Worm (Caenorhabditis elegans) whole organism, midembryonic: ENCODE results near the gene lips-15.
"Not testable (repeated sequence)": the region's sequence is repeated elsewhere in the genome, so short reads cannot be mapped to it uniquely, and the experiment has no call there.

Experiments
- T22C8.4 ChIP-seq: fragments of 200-800 bp; sonication (Bioruptor generic); IDR thresholded peaks from 2 replicates; pipeline ENCODE4 v1.3.6; 2022; ENCODE audit warnings: missing genetic modification characterization, missing compliant biosample characterization
- cog-1 ChIP-seq: sonication (generic microtip); optimal IDR thresholded peaks from 2 replicates; lab custom pipeline; 2016; ENCODE audit warnings: missing genetic modification characterization, missing compliant biosample characterization
- flt-1 ChIP-seq: fragments of 200-800 bp; sonication (Bioruptor generic); IDR thresholded peaks from 2 replicates; pipeline ENCODE4 v1.3.6; 2022; ENCODE audit warnings: missing genetic modification characterization, missing compliant biosample characterization
- klf-2 ChIP-seq: fragments of 200-800 bp; sonication (Bioruptor generic); conservative IDR thresholded peaks from 2 replicates; pipeline ENCODE4 v1.3.6; 2022; ENCODE audit warnings: missing genetic modification reagents, missing genetic modification characterization, missing compliant biosample characterization
- med-1 ChIP-seq: sonication (generic microtip); optimal IDR thresholded peaks from 2 replicates; lab custom pipeline; 2017; ENCODE audit warnings: missing genetic modification characterization, mild to moderate bottlenecking, missing compliant biosample characterization, antibody characterized with exemption, missing genetic modification reagents; ENCODE audit not compliant: insufficient read depth
- ref-1 ChIP-seq: fragments of 200-800 bp; sonication (Bioruptor generic); conservative IDR thresholded peaks from 2 replicates; pipeline ENCODE4 v1.3.6; 2022; ENCODE audit warnings: missing genetic modification reagents, missing genetic modification characterization, missing compliant biosample characterization
- tab-1 ChIP-seq: fragments of 200-800 bp; sonication (Bioruptor generic); IDR thresholded peaks from 2 replicates; pipeline ENCODE4 v1.3.6; 2022; ENCODE audit warnings: missing genetic modification characterization, missing compliant biosample characterization
- ztf-23 ChIP-seq: fragments of 200-800 bp; sonication (Bioruptor generic); IDR thresholded peaks from 2 replicates; pipeline ENCODE4 v1.3.6; 2022; ENCODE audit warnings: missing genetic modification reagents, missing genetic modification characterization, missing compliant biosample characterization
- ztf-29 ChIP-seq: fragments of 200-800 bp; sonication (Bioruptor generic); IDR thresholded peaks from 2 replicates; pipeline ENCODE4 v1.3.6; 2022; ENCODE audit warnings: missing genetic modification reagents, missing genetic modification characterization, missing compliant biosample characterization

The lips-15 gene

ce11 chrII:12621908-12622566 lies 17.9 kb downstream of the lips-15 start, which contains the start of gene nspe-8:
TSS of gene nspe-8 (minus strand) at chrII:12621958.
- no peak for TF ChIP-seq ztf-29
- TF ChIP-seq ref-1 (GFP tag; lab: Robert Waterston, UW), result no peak
- no peak for TF ChIP-seq tab-1 (GFP tag; lab: Robert Waterston, UW)
- TF ChIP-seq flt-1 (GFP tag; lab: Robert Waterston, UW), result no peak
- no peak for TF ChIP-seq cog-1 (tag; lab: Kevin White, UChicago)
- no peak for TF ChIP-seq ztf-23
- TF ChIP-seq med-1 (GFP tag; lab: Kevin White, UChicago), result no peak
- TF ChIP-seq T22C8.4 (GFP tag; lab: Robert Waterston, UW), result no peak
- TF ChIP-seq klf-2 (GFP tag; lab: Robert Waterston, UW), result no peak

- TF ChIP-seq tab-1 (GFP tag; lab: Robert Waterston, UW), result no peak
- TF ChIP-seq ztf-29, result no peak
- TF ChIP-seq flt-1 (GFP tag; lab: Robert Waterston, UW), result no peak
- TF ChIP-seq ref-1 (GFP tag; lab: Robert Waterston, UW), result no peak
- TF ChIP-seq klf-2 (GFP tag; lab: Robert Waterston, UW), result no peak
- TF ChIP-seq T22C8.4 (GFP tag; lab: Robert Waterston, UW), result no peak
- TF ChIP-seq ztf-23, result no peak
These were observed 18.7 kb downstream of the lips-15 start for ce11 chrII:12622843-12623242.

ce11 chrII:12624433-12624832 lies 20.2 kb downstream of the lips-15 start, which contains the start of gene Y38E10A.14:
TSS of gene Y38E10A.14 (minus strand) at chrII:12624533.
- TF ChIP-seq flt-1 (GFP tag; lab: Robert Waterston, UW); med-1 (GFP tag; lab: Kevin White, UChicago); ztf-23: not testable (repeated sequence)

ce11 chrII:12625673-12626072 lies 21.5 kb downstream of the lips-15 start:
- TF ChIP-seq ref-1 (GFP tag; lab: Robert Waterston, UW) (no peak), T22C8.4 (GFP tag; lab: Robert Waterston, UW) (no peak), ztf-23 (no peak), ztf-29 (no peak), flt-1 (GFP tag; lab: Robert Waterston, UW) (no peak), tab-1 (GFP tag; lab: Robert Waterston, UW) (no peak), med-1 (GFP tag; lab: Kevin White, UChicago) (no peak), klf-2 (GFP tag; lab: Robert Waterston, UW) (no peak), cog-1 (tag; lab: Kevin White, UChicago) (no peak)

- no peak for TF ChIP-seq ztf-23
- TF ChIP-seq klf-2 (GFP tag; lab: Robert Waterston, UW), result no peak
- TF ChIP-seq med-1 (GFP tag; lab: Kevin White, UChicago), result no peak
- no peak for TF ChIP-seq flt-1 (GFP tag; lab: Robert Waterston, UW)
- no peak for TF ChIP-seq ref-1 (GFP tag; lab: Robert Waterston, UW)
- no peak for TF ChIP-seq tab-1 (GFP tag; lab: Robert Waterston, UW)
- no peak for TF ChIP-seq cog-1 (tag; lab: Kevin White, UChicago)
- no peak for TF ChIP-seq T22C8.4 (GFP tag; lab: Robert Waterston, UW)
- TF ChIP-seq ztf-29, result no peak
These were observed 22.0 kb downstream of the lips-15 start for ce11 chrII:12626120-12626624.

ce11 chrII:12626887-12627286 lies 22.7 kb downstream of the lips-15 start, which contains the start of gene nspe-7:
TSS of gene nspe-7 (plus strand) at chrII:12627187.
- no peak for TF ChIP-seq ztf-23
- no peak for TF ChIP-seq ztf-29
- TF ChIP-seq med-1 (GFP tag; lab: Kevin White, UChicago), result no peak
- TF ChIP-seq klf-2 (GFP tag; lab: Robert Waterston, UW), result no peak
- TF ChIP-seq flt-1 (GFP tag; lab: Robert Waterston, UW), result no peak
- no peak for TF ChIP-seq ref-1 (GFP tag; lab: Robert Waterston, UW)
- no peak for TF ChIP-seq cog-1 (tag; lab: Kevin White, UChicago)
- no peak for TF ChIP-seq tab-1 (GFP tag; lab: Robert Waterston, UW)
- no peak for TF ChIP-seq T22C8.4 (GFP tag; lab: Robert Waterston, UW)

- TF ChIP-seq T22C8.4 (GFP tag; lab: Robert Waterston, UW), result no peak
- no peak for TF ChIP-seq tab-1 (GFP tag; lab: Robert Waterston, UW)
- TF ChIP-seq ref-1 (GFP tag; lab: Robert Waterston, UW), result no peak
- TF ChIP-seq cog-1 (tag; lab: Kevin White, UChicago), result no peak
- no peak for TF ChIP-seq ztf-23
- TF ChIP-seq ztf-29, result no peak
- TF ChIP-seq flt-1 (GFP tag; lab: Robert Waterston, UW), result no peak
- TF ChIP-seq klf-2 (GFP tag; lab: Robert Waterston, UW), result no peak
- TF ChIP-seq med-1 (GFP tag; lab: Kevin White, UChicago), result no peak
These were observed 24.4 kb downstream of the lips-15 start, which contains the start of gene nspe-5 for ce11 chrII:12628566-12628965. TSS of gene nspe-5 (plus strand) at chrII:12628866.

ce11 chrII:12629387-12629786 lies 25.2 kb downstream of the lips-15 start, which contains the start of gene Y38E10A.28:
TSS of gene Y38E10A.28 (plus strand) at chrII:12629687.
- TF ChIP-seq ztf-23 (no peak), cog-1 (tag; lab: Kevin White, UChicago) (no peak), med-1 (GFP tag; lab: Kevin White, UChicago) (no peak)

ce11 chrII:12630888-12631287 lies 26.7 kb downstream of the lips-15 start, which contains the start of gene Y38E10A.34:
TSS of gene Y38E10A.34 (plus strand) at chrII:12631188.
- TF ChIP-seq cog-1 (tag; lab: Kevin White, UChicago) (no peak), T22C8.4 (GFP tag; lab: Robert Waterston, UW) (no peak), med-1 (GFP tag; lab: Kevin White, UChicago) (no peak), klf-2 (GFP tag; lab: Robert Waterston, UW) (no peak), ref-1 (GFP tag; lab: Robert Waterston, UW) (no peak), flt-1 (GFP tag; lab: Robert Waterston, UW) (no peak), tab-1 (GFP tag; lab: Robert Waterston, UW) (no peak), ztf-23 (no peak), ztf-29 (no peak)
